Worm (Caenorhabditis elegans) whole organism, late embryonic: ENCODE results near the gene zif-1.

ENCODE experiments used
- C08G9.2 ChIP-seq: sonication (generic microtip); optimal IDR thresholded peaks from 2 replicates; lab custom pipeline; 2016; ENCODE audit warnings: mild to moderate bottlenecking, missing genetic modification characterization, moderate library complexity, missing compliant biosample characterization
- T23F11.4 ChIP-seq: fragments of 200-800 bp; sonication (Bioruptor generic); optimal IDR thresholded peaks from 2 replicates; lab custom pipeline; 2018; ENCODE audit warnings: mild to moderate bottlenecking, missing genetic modification characterization, missing compliant biosample characterization
- Y22D7AL.16 ChIP-seq: sonication (generic microtip); optimal IDR thresholded peaks from 2 replicates; lab custom pipeline; 2016; ENCODE audit warnings: missing genetic modification characterization, missing compliant biosample characterization
- ahr-1 ChIP-seq: sonication (generic microtip); optimal IDR thresholded peaks from 2 replicates; lab custom pipeline; 2016; ENCODE audit warnings: missing genetic modification characterization, missing compliant biosample characterization
- ceh-14 ChIP-seq: sonication (generic microtip); optimal IDR thresholded peaks from 2 replicates; lab custom pipeline; 2016; ENCODE audit warnings: missing genotype, missing genetic modification characterization, missing compliant biosample characterization
- ceh-18 ChIP-seq: sonication (generic microtip); optimal IDR thresholded peaks from 2 replicates; lab custom pipeline; 2016; ENCODE audit warnings: missing genetic modification characterization, missing compliant biosample characterization
- ceh-19 ChIP-seq: fragments of 200-800 bp; sonication (Bioruptor generic); optimal IDR thresholded peaks from 2 replicates; lab custom pipeline; 2018; ENCODE audit warnings: mild to moderate bottlenecking, missing genetic modification characterization, missing compliant biosample characterization
- ceh-2 ChIP-seq: sonication (generic microtip); optimal IDR thresholded peaks from 2 replicates; lab custom pipeline; 2016; ENCODE audit warnings: missing genotype, missing genetic modification characterization, missing compliant biosample characterization
- ceh-22 ChIP-seq: sonication (generic microtip); optimal IDR thresholded peaks from 2 replicates; lab custom pipeline; 2017; ENCODE audit warnings: missing biosample characterization, missing genetic modification characterization
- ceh-24 ChIP-seq: sonication (generic microtip); optimal IDR thresholded peaks from 2 replicates; lab custom pipeline; 2016; ENCODE audit warnings: mild to moderate bottlenecking, missing genetic modification characterization, missing compliant biosample characterization
- ceh-31 ChIP-seq: sonication (generic microtip); optimal IDR thresholded peaks from 2 replicates; lab custom pipeline; 2016; ENCODE audit warnings: missing genetic modification characterization, missing compliant biosample characterization
- ceh-34 ChIP-seq: sonication (generic microtip); optimal IDR thresholded peaks from 2 replicates; lab custom pipeline; 2016; ENCODE audit warnings: mild to moderate bottlenecking, missing genetic modification characterization, missing compliant biosample characterization
- ceh-45 ChIP-seq: fragments of 200-800 bp; sonication (Bioruptor generic); IDR thresholded peaks from 2 replicates; pipeline ENCODE4 v1.3.6; 2022; ENCODE audit warnings: missing genetic modification reagents, missing genetic modification characterization, missing compliant biosample characterization
- ceh-6 ChIP-seq: fragments of 200-800 bp; sonication (Bioruptor generic); optimal IDR thresholded peaks from 2 replicates; lab custom pipeline; 2018; ENCODE audit warnings: mild to moderate bottlenecking, missing genetic modification characterization, missing compliant biosample characterization
- che-1 ChIP-seq: sonication (generic microtip); optimal IDR thresholded peaks from 2 replicates; lab custom pipeline; 2016; ENCODE audit warnings: mild to moderate bottlenecking, missing genetic modification characterization, missing compliant biosample characterization
- dmd-4 ChIP-seq: sonication (generic microtip); optimal IDR thresholded peaks from 2 replicates; lab custom pipeline; 2016; ENCODE audit warnings: borderline replicate concordance, missing genetic modification characterization, missing compliant biosample characterization
- dve-1 ChIP-seq: sonication (generic microtip); optimal IDR thresholded peaks from 2 replicates; lab custom pipeline; 2017; ENCODE audit warnings: antibody characterized with exemption, mild to moderate bottlenecking, missing genetic modification characterization, missing compliant biosample characterization
- elt-4 ChIP-seq: sonication (generic microtip); optimal IDR thresholded peaks from 2 replicates; lab custom pipeline; 2016; ENCODE audit warnings: missing genetic modification characterization, missing compliant biosample characterization
- eyg-1 ChIP-seq: sonication (generic microtip); optimal IDR thresholded peaks from 2 replicates; lab custom pipeline; 2016; ENCODE audit warnings: missing genotype, missing genetic modification characterization, missing compliant biosample characterization
- fax-1 ChIP-seq: sonication (generic microtip); optimal IDR thresholded peaks from 2 replicates; lab custom pipeline; 2016; ENCODE audit warnings: missing genotype, missing genetic modification characterization, missing compliant biosample characterization
- fkh-6 ChIP-seq: sonication (generic microtip); optimal IDR thresholded peaks from 2 replicates; lab custom pipeline; 2016; ENCODE audit warnings: missing genetic modification characterization, missing compliant biosample characterization
- gmeb-2 ChIP-seq: sonication (generic microtip); optimal IDR thresholded peaks from 2 replicates; lab custom pipeline; 2016; ENCODE audit warnings: missing genetic modification characterization, inconsistent platforms, missing compliant biosample characterization
- hlh-13 ChIP-seq: fragments of 200-800 bp; sonication (Bioruptor generic); optimal IDR thresholded peaks from 2 replicates; lab custom pipeline; 2018; ENCODE audit warnings: mild to moderate bottlenecking, missing genetic modification characterization, missing compliant biosample characterization
- hlh-15 ChIP-seq: sonication (generic microtip); optimal IDR thresholded peaks from 2 replicates; lab custom pipeline; 2016; ENCODE audit warnings: missing genetic modification characterization, missing compliant biosample characterization
- hlh-30 ChIP-seq: sonication (generic microtip); optimal IDR thresholded peaks from 2 replicates; lab custom pipeline; 2017; ENCODE audit warnings: antibody characterized with exemption, missing genetic modification characterization, missing compliant biosample characterization; ENCODE audit not compliant: insufficient read depth
- hlh-8 ChIP-seq: sonication (generic microtip); optimal IDR thresholded peaks from 2 replicates; lab custom pipeline; 2016; ENCODE audit warnings: missing genotype, missing genetic modification characterization, missing compliant biosample characterization
- mec-3 ChIP-seq: sonication (generic microtip); optimal IDR thresholded peaks from 2 replicates; lab custom pipeline; 2016; ENCODE audit warnings: borderline replicate concordance, missing genetic modification characterization, missing compliant biosample characterization
- nfya-1 ChIP-seq: sonication (generic microtip); optimal IDR thresholded peaks from 2 replicates; lab custom pipeline; 2017; ENCODE audit warnings: missing genetic modification characterization, mild to moderate bottlenecking, missing compliant biosample characterization, antibody characterized with exemption, moderate library complexity
- odd-2 ChIP-seq: sonication (generic microtip); optimal IDR thresholded peaks from 2 replicates; lab custom pipeline; 2017; ENCODE audit warnings: antibody characterized with exemption, mild to moderate bottlenecking, missing genetic modification characterization, missing compliant biosample characterization
- pqm-1 ChIP-seq: sonication (generic microtip); optimal IDR thresholded peaks from 2 replicates; lab custom pipeline; 2016; ENCODE audit warnings: missing genetic modification characterization, missing compliant biosample characterization
- pros-1 ChIP-seq: fragments of 150-350 bp; optimal IDR thresholded peaks from 2 replicates; lab custom pipeline; 2014; ENCODE audit warnings: missing biosample characterization, missing genetic modification reagents, missing genetic modification characterization
- rnt-1 ChIP-seq: sonication (generic microtip); optimal IDR thresholded peaks from 2 replicates; lab custom pipeline; 2016; ENCODE audit warnings: missing genetic modification characterization, missing compliant biosample characterization
- sox-4 ChIP-seq: sonication (generic microtip); optimal IDR thresholded peaks from 2 replicates; lab custom pipeline; 2017; ENCODE audit warnings: mild to moderate bottlenecking, missing genetic modification characterization, inconsistent platforms, missing compliant biosample characterization
- tbx-7 ChIP-seq: sonication (generic microtip); optimal IDR thresholded peaks from 2 replicates; lab custom pipeline; 2016; ENCODE audit warnings: missing genotype, missing genetic modification characterization, missing compliant biosample characterization
- ttx-3 ChIP-seq: sonication (generic microtip); optimal IDR thresholded peaks from 2 replicates; lab custom pipeline; 2016; ENCODE audit warnings: missing genetic modification reagents, missing genetic modification characterization, missing compliant biosample characterization
- unc-3 ChIP-seq, 2 experiments: fragments of 200-800 bp in 1 of 2; sonication (Bioruptor generic) in 1 of 2; sonication (generic microtip) in 1 of 2; conservative IDR thresholded peaks in 1 of 2; optimal IDR thresholded peaks in 1 of 2; 2 replicates each; pipeline versions ENCODE4 v1.3.6 to Lab custom; 2016 to 2022; ENCODE audit warnings: missing compliant biosample characterization in 2 of 2, missing genetic modification characterization in 2 of 2, missing genetic modification reagents in 1 of 2
- unc-55 ChIP-seq: sonication (generic microtip); optimal IDR thresholded peaks from 2 replicates; lab custom pipeline; 2017; ENCODE audit warnings: missing biosample characterization, missing genetic modification reagents, missing genetic modification characterization
- zip-5 ChIP-seq: sonication (generic microtip); optimal IDR thresholded peaks from 2 replicates; lab custom pipeline; 2016; ENCODE audit warnings: missing genetic modification characterization, missing compliant biosample characterization
- ztf-16 ChIP-seq: sonication (generic microtip); optimal IDR thresholded peaks from 2 replicates; lab custom pipeline; 2017; ENCODE audit warnings: missing genetic modification characterization, missing compliant biosample characterization

zif-1 gene

DNA sequence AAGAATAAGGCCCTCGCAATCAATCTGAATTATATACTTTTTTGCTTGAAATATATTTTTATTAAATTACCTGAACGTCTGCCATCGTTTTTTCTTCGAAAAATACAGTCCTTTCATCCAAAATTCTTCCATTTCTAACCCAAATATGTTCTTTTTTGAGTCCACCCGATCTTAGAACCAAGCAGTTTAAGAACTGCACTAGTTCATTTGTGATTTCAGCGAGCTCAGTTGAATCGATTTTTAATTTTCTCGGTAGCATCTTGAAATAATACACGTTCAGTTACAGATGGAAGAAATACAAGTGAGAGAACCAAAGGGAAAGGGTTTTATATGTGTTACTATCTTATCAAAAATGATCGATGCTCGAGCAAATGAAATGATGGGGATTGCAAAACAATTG lies 3.1 kb upstream of the zif-1 start, which contains the start of gene F59B2.3:
Gene F59B2.3, minus strand, starts transcription at position 259 of the 400 bp plus-strand sequence.
- TF ChIP-seq fax-1 (tag; lab: Kevin White, UChicago) (no peak), ceh-2 (tag; lab: Kevin White, UChicago) (no peak), tbx-7 (tag; lab: Kevin White, UChicago) (no peak), mec-3 (tag; lab: Kevin White, UChicago) (no peak)

ce11 chrIII:9001491-9001890 lies 1.1 kb upstream of the zif-1 start:
- TF ChIP-seq hlh-13 (GFP tag; lab: Kevin White, UChicago) (no peak), T23F11.4 (no peak), fax-1 (tag; lab: Kevin White, UChicago) (no peak), pros-1 (tag; lab: Kevin White, UChicago) (no peak), ceh-6 (no peak), gmeb-2 (no peak), dmd-4 (tag; lab: Kevin White, UChicago) (no peak), zip-5 (tag; lab: Kevin White, UChicago) (no peak), C08G9.2 (no peak), hlh-30 (tag; lab: Kevin White, UChicago) (no peak), odd-2 (tag; lab: Kevin White, UChicago) (no peak), pqm-1 (tag; lab: Kevin White, UChicago) (no peak), unc-3 (GFP tag; conservative IDR thresholded peaks at IDR 0.05; lab: Robert Waterston, UW) (no peak), unc-3 (tag; optimal IDR thresholded peaks at IDR 0.05; lab: Kevin White, UChicago) (no peak), ceh-19 (GFP tag; lab: Kevin White, UChicago) (no peak), ceh-2 (tag; lab: Kevin White, UChicago) (no peak)

DNA sequence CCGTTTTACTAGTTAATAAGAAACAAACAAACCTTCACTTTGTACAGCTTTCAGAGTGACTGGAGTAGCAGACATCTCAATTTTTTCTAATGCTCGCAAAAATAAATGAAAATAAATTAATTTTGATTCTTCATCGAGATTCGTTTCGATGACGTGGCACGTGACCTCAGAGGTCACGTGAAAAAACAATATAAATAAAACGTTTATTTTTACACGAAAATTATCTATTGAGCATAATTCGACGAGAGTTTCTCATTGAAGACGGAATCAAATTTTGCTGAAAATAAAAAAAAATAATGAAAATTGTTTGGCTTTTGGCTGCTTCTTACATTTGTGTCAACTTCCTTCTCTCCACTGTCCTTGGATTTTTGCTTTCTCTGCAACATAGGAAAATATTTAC lies 680 bp upstream of the zif-1 start, which contains the start of gene rpn-6.2:
Gene rpn-6.2, minus strand, starts transcription at position 101 of the 400 bp plus-strand sequence.
- no peak for TF ChIP-seq ttx-3 (tag; lab: Kevin White, UChicago)
- no peak for TF ChIP-seq hlh-8 (tag; lab: Kevin White, UChicago)
- no peak for TF ChIP-seq fkh-6 (tag; lab: Kevin White, UChicago)
- no peak for TF ChIP-seq unc-55 (GFP tag; lab: Kevin White, UChicago)
- TF ChIP-seq che-1 (tag; lab: Kevin White, UChicago), result no peak
- no peak for TF ChIP-seq elt-4 (tag; lab: Kevin White, UChicago)
- no peak for TF ChIP-seq ceh-14 (tag; lab: Kevin White, UChicago)
- TF ChIP-seq dmd-4 (tag; lab: Kevin White, UChicago), result no peak
- no peak for TF ChIP-seq ceh-34 (tag; lab: Kevin White, UChicago)
- no peak for TF ChIP-seq C08G9.2
- no peak for TF ChIP-seq pqm-1 (tag; lab: Kevin White, UChicago)
- no peak for TF ChIP-seq unc-3 (GFP tag; conservative IDR thresholded peaks at IDR 0.05; lab: Robert Waterston, UW)
- no peak for TF ChIP-seq unc-3 (tag; optimal IDR thresholded peaks at IDR 0.05; lab: Kevin White, UChicago)
- no peak for TF ChIP-seq ceh-2 (tag; lab: Kevin White, UChicago)
- TF ChIP-seq hlh-15 (tag; lab: Kevin White, UChicago), result no peak
- no peak for TF ChIP-seq ceh-24 (tag; lab: Kevin White, UChicago)
- TF ChIP-seq nfya-1 (tag; lab: Kevin White, UChicago), result no peak
- no peak for TF ChIP-seq gmeb-2
- no peak for TF ChIP-seq Y22D7AL.16 (tag; lab: Kevin White, UChicago)
- TF ChIP-seq ahr-1, result no peak

ce11 chrIII:9004658-9005057 lies 2.1 kb downstream of the zif-1 start:
- no peak for TF ChIP-seq hlh-13 (GFP tag; lab: Kevin White, UChicago)
- TF ChIP-seq eyg-1 (tag; lab: Kevin White, UChicago), result no peak
- no peak for TF ChIP-seq rnt-1 (tag; lab: Kevin White, UChicago)
- no peak for TF ChIP-seq unc-55 (GFP tag; lab: Kevin White, UChicago)
- TF ChIP-seq ceh-22 (tag; lab: Kevin White, UChicago), result no peak
- no peak for TF ChIP-seq ceh-19 (GFP tag; lab: Kevin White, UChicago)
- no peak for TF ChIP-seq ztf-16
- no peak for TF ChIP-seq sox-4 (tag; lab: Kevin White, UChicago)
- no peak for TF ChIP-seq ceh-18 (tag; lab: Kevin White, UChicago)
- no peak for TF ChIP-seq dve-1
- TF ChIP-seq odd-2 (tag; lab: Kevin White, UChicago), result no peak
- no peak for TF ChIP-seq ceh-31 (tag; lab: Kevin White, UChicago)
- TF ChIP-seq ceh-45 (GFP tag; lab: Robert Waterston, UW), result no peak
- TF ChIP-seq ceh-14 (tag; lab: Kevin White, UChicago), result no peak
